Fruit fly (Drosophila melanogaster): ENCODE measurements around the gene RpS13.

Gene RpS13

dm6 chr2L:8350560-8351171 lies 13.8 kb downstream of the RpS13 start (continued):
- TF ChIP-seq sim (GFP tag; IDR thresholded peaks at IDR 0.05) (no peak), danr (GFP tag; IDR thresholded peaks at IDR 0.05) (no peak), shn (GFP tag; optimal IDR thresholded peaks at IDR 0.05) (no peak), caup (GFP tag; optimal IDR thresholded peaks at IDR 0.05; ENCODE audit: severe bottlenecking) (peak; percentile 54), CG15011 (GFP tag; optimal IDR thresholded peaks at IDR 0.05) (peak; percentile 47), CG1529 (GFP tag; optimal IDR thresholded peaks at IDR 0.05) (peak; percentile 14), HHEX (GFP tag; optimal IDR thresholded peaks at IDR 0.05) (peak; percentile 61), hkb (optimal IDR thresholded peaks at IDR 0.05) (no peak), hkb (GFP tag; IDR thresholded peaks at IDR 0.05) (peak; percentile 72), sens (GFP tag) (peak; percentile 55), CG6854 (GFP tag; optimal IDR thresholded peaks at IDR 0.05) (peak; percentile 13), Dek (tag; optimal IDR thresholded peaks at IDR 0.05) (peak; percentile 41), CG4730 (GFP tag; IDR thresholded peaks at IDR 0.05) (peak; percentile 6; the same call in 1 of the 2 replicates), Mad (GFP tag; optimal IDR thresholded peaks at IDR 0.05) (no peak), Hr3 (GFP tag; optimal IDR thresholded peaks at IDR 0.05) (no peak), gro (GFP tag; optimal IDR thresholded peaks at IDR 0.05) (peak; percentile 62), CG10209 (GFP tag; optimal IDR thresholded peaks at IDR 0.05) (peak; percentile 31), CG14441 (GFP tag; IDR thresholded peaks at IDR 0.05) (no peak), Meics (GFP tag; optimal IDR thresholded peaks at IDR 0.05) (peak; percentile 58), CG11695 (GFP tag; IDR thresholded peaks at IDR 0.05) (peak; percentile 7; the same call in 1 of the 3 replicates), CG12391 (tag; optimal IDR thresholded peaks at IDR 0.05) (peak; percentile 21), CG6689 (GFP tag; IDR thresholded peaks at IDR 0.05) (no peak), GATAe (GFP tag; conservative IDR thresholded peaks at IDR 0.05) (no peak), NfI (GFP tag; optimal IDR thresholded peaks at IDR 0.05) (peak; percentile 2), CG3281 (GFP tag; optimal IDR thresholded peaks at IDR 0.05) (peak; percentile 60), sc (optimal IDR thresholded peaks at IDR 0.05) (no peak), sc (GFP tag; optimal IDR thresholded peaks at IDR 0.05) (no peak), ci (GFP tag; IDR thresholded peaks at IDR 0.05) (no peak; the same call in 2 of the 3 replicates), Side (GFP tag; optimal IDR thresholded peaks at IDR 0.05) (peak; percentile 16), Hmr (GFP tag; optimal IDR thresholded peaks at IDR 0.05) (peak; percentile 74), CG15514 (GFP tag; optimal IDR thresholded peaks at IDR 0.05) (peak; percentile 62), dmrt99B (tag; optimal IDR thresholded peaks at IDR 0.05) (peak; percentile 25), ATbp (GFP tag; optimal IDR thresholded peaks at IDR 0.05) (peak; percentile 80), cad (GFP tag; optimal IDR thresholded peaks at IDR 0.05) (no peak), sna (GFP tag; IDR thresholded peaks at IDR 0.05; ENCODE audit: partially characterized antibody) (no peak), Oli (tag; optimal IDR thresholded peaks at IDR 0.05) (peak; percentile 8), CG12071 (GFP tag; optimal IDR thresholded peaks at IDR 0.05) (peak; percentile 70), unpg (GFP tag; optimal IDR thresholded peaks at IDR 0.05) (peak; percentile 46), CoRest (tag; optimal IDR thresholded peaks at IDR 0.05) (peak; percentile 33), Ravus (GFP tag; IDR thresholded peaks at IDR 0.05) (no peak), CG2120 (GFP tag; optimal IDR thresholded peaks at IDR 0.05) (peak; percentile 36), CG10543 (GFP tag; optimal IDR thresholded peaks at IDR 0.05) (peak; percentile 51), CG16863 (GFP tag; optimal IDR thresholded peaks at IDR 0.05) (peak; percentile 10), dan (GFP tag; IDR thresholded peaks at IDR 0.05) (no peak), CG8290 (GFP tag; optimal IDR thresholded peaks at IDR 0.05) (no peak), CG8290 (tag; optimal IDR thresholded peaks at IDR 0.05) (peak in 1 of 2 experiments; percentile 63), CG15696 (tag; optimal IDR thresholded peaks at IDR 0.05) (no peak), CG17612 (GFP tag; IDR thresholded peaks at IDR 0.05) (no peak), CG3163 (GFP tag; optimal IDR thresholded peaks at IDR 0.05) (no peak), ap (GFP tag; IDR thresholded peaks at IDR 0.05) (no peak), ftz-f1 (GFP tag; optimal IDR thresholded peaks at IDR 0.05) (peak; percentile 50)

All from whole organism, embryonic.